Worm (Caenorhabditis elegans) whole organism, early embryonic: ENCODE measurements around the gene srv-9.

ENCODE experiments used
- B0310.2 ChIP-seq: sonication (generic microtip); optimal IDR thresholded peaks from 2 replicates; lab custom pipeline; 2016; ENCODE audit warnings: mild to moderate bottlenecking, missing genetic modification characterization, missing compliant biosample characterization
- F13C5.2 ChIP-seq: sonication (generic microtip); optimal IDR thresholded peaks from 2 replicates; lab custom pipeline; 2017; ENCODE audit warnings: mild to moderate bottlenecking, missing genetic modification characterization, inconsistent platforms, missing compliant biosample characterization
- aly-1 ChIP-seq: sonication (generic microtip); optimal IDR thresholded peaks from 2 replicates; lab custom pipeline; 2016; ENCODE audit warnings: missing genetic modification characterization, missing compliant biosample characterization
- ama-1 ChIP-seq: fragments of 150-350 bp; optimal IDR thresholded peaks from 2 replicates; lab custom pipeline; 2014
- ceh-13 ChIP-seq: fragments of 200-800 bp; sonication (Bioruptor generic); optimal IDR thresholded peaks from 2 replicates; lab custom pipeline; 2018; ENCODE audit warnings: mild to moderate bottlenecking, missing genetic modification characterization, missing compliant biosample characterization
- ceh-36 ChIP-seq: sonication (generic microtip); optimal IDR thresholded peaks from 2 replicates; lab custom pipeline; 2016; ENCODE audit warnings: missing genetic modification characterization, inconsistent platforms, missing compliant biosample characterization
- ets-7 ChIP-seq: sonication (generic microtip); optimal IDR thresholded peaks from 2 replicates; lab custom pipeline; 2016; ENCODE audit warnings: missing genotype, missing genetic modification characterization, missing compliant biosample characterization
- flt-1 ChIP-seq: fragments of 200-800 bp; sonication (Bioruptor generic); IDR thresholded peaks from 2 replicates; pipeline ENCODE4 v1.3.6; 2022; ENCODE audit warnings: missing genetic modification characterization, missing compliant biosample characterization
- hmbx-1 ChIP-seq: sonication (generic microtip); optimal IDR thresholded peaks from 2 replicates; lab custom pipeline; 2016; ENCODE audit warnings: mild to moderate bottlenecking, missing genetic modification characterization, missing compliant biosample characterization
- hmg-4 ChIP-seq: fragments of 200-800 bp; sonication (Bioruptor generic); optimal IDR thresholded peaks from 2 replicates; lab custom pipeline; 2018; ENCODE audit warnings: mild to moderate bottlenecking, missing genetic modification characterization, missing compliant biosample characterization
- hnd-1 ChIP-seq: sonication (generic microtip); optimal IDR thresholded peaks from 2 replicates; lab custom pipeline; 2016; ENCODE audit warnings: missing genetic modification characterization, missing compliant biosample characterization
- pes-1 ChIP-seq: fragments of 200-800 bp; sonication (Bioruptor generic); IDR thresholded peaks from 2 replicates; pipeline ENCODE4 v1.3.6; 2022; ENCODE audit warnings: missing genetic modification reagents, missing genetic modification characterization, missing compliant biosample characterization
- scrt-1 ChIP-seq: fragments of 200-800 bp; sonication (Bioruptor generic); IDR thresholded peaks from 2 replicates; pipeline ENCODE4 v1.3.6; 2022; ENCODE audit warnings: missing genetic modification characterization, missing compliant biosample characterization
- sea-1 ChIP-seq: fragments of 200-800 bp; sonication (Bioruptor generic); conservative IDR thresholded peaks from 2 replicates; pipeline ENCODE4 v1.3.6; 2022; ENCODE audit warnings: missing genetic modification characterization, missing compliant biosample characterization
- tbx-11 ChIP-seq: fragments of 200-800 bp; sonication (Bioruptor generic); IDR thresholded peaks from 2 replicates; pipeline ENCODE4 v1.3.6; 2022; ENCODE audit warnings: missing genetic modification characterization, missing compliant biosample characterization
- tbx-37 ChIP-seq: fragments of 200-800 bp; sonication (Bioruptor generic); conservative IDR thresholded peaks from 2 replicates; pipeline ENCODE4 v1.3.6; 2022; ENCODE audit warnings: missing genetic modification reagents, missing genetic modification characterization, missing compliant biosample characterization
- tra-4 ChIP-seq: sonication (generic microtip); optimal IDR thresholded peaks from 2 replicates; lab custom pipeline; 2017; ENCODE audit warnings: missing genetic modification characterization, missing compliant biosample characterization

The srv-9 gene

DNA sequence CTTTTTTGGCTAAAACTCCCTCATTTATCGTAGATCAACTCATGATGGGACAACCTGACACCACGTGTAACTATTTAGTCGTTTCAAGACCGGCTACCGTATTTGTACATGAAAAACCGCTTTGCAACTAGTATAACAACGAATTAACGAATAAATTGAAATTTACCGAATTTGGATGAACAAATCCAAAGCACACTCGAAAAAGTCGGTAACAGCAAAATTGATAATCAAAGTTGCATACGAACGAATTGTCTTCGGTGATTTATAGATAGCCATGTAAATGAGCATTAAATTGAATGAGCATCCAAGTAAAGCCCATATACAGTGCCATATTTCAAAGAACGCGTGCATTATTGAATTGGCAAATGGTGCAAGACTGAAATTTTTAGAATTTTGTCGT lies 9.4 kb upstream of the srv-9 start, which contains the start of gene srd-17:
TSS of gene srd-17 (minus strand) at position 351 of the 400 bp plus-strand sequence.
- TF ChIP-seq ceh-13 (no peak), hnd-1 (tag; lab: Kevin White, UChicago) (no peak), scrt-1 (GFP tag; lab: Robert Waterston, UW) (no peak), flt-1 (GFP tag; lab: Robert Waterston, UW) (no peak), pes-1 (GFP tag; lab: Robert Waterston, UW) (no peak), ets-7 (no peak), ceh-36 (no peak), tbx-11 (GFP tag; lab: Robert Waterston, UW) (no peak), hmbx-1 (no peak)

- no peak for TF ChIP-seq hnd-1 (tag; lab: Kevin White, UChicago)
- no peak for TF ChIP-seq B0310.2 (tag; lab: Kevin White, UChicago)
- no peak for TF ChIP-seq ceh-36
- no peak for TF ChIP-seq ceh-13
- TF ChIP-seq hmbx-1: no peak
- no peak for TF ChIP-seq ama-1 (lab: Kevin White, UChicago)
- no peak for TF ChIP-seq aly-1 (tag; lab: Kevin White, UChicago)
- TF ChIP-seq hmg-4 (GFP tag; lab: Kevin White, UChicago): no peak
- no peak for TF ChIP-seq scrt-1 (GFP tag; lab: Robert Waterston, UW)
- TF ChIP-seq tbx-37 (GFP tag; lab: Robert Waterston, UW): no peak
- no peak for TF ChIP-seq F13C5.2 (tag; lab: Kevin White, UChicago)
- TF ChIP-seq flt-1 (GFP tag; lab: Robert Waterston, UW): no peak
- TF ChIP-seq tra-4 (tag; lab: Kevin White, UChicago): no peak
- TF ChIP-seq tbx-11 (GFP tag; lab: Robert Waterston, UW): no peak
- TF ChIP-seq pes-1 (GFP tag; lab: Robert Waterston, UW): no peak
- TF ChIP-seq ets-7: no peak
Measured at ce11 chrV:13428660-13429059, 5.7 kb upstream of the srv-9 start, which contains the start of gene srd-19. srd-19 (minus strand) TSS chrV:13428760.

DNA sequence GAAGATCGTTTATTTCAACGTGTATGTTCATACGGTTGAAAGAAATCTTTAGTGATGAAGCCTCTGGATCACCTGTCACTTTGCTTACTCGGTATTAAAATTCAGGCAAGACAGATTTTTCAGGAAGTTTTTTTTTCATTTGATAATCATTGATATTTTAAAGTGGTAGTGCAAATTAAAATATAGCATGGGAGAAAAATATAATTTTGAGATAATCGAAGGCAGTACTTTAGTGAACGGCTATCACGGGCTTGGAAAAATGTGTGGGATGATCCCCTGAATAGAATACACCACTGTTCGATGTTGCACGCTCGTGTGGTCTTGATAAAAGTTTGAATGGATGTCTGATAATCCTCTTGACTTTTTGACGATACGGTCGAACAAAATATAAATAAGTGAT lies 4.4 kb upstream of the srv-9 start:
- TF ChIP-seq ama-1 (lab: Kevin White, UChicago) (no peak), ets-7 (no peak), tra-4 (tag; lab: Kevin White, UChicago) (no peak), hmg-4 (GFP tag; lab: Kevin White, UChicago) (no peak), scrt-1 (GFP tag; lab: Robert Waterston, UW) (no peak), hmbx-1 (no peak), ceh-13 (no peak)

- no peak for TF ChIP-seq tbx-37 (GFP tag; lab: Robert Waterston, UW)
- no peak for TF ChIP-seq scrt-1 (GFP tag; lab: Robert Waterston, UW)
- TF ChIP-seq hnd-1 (tag; lab: Kevin White, UChicago): no peak
- no peak for TF ChIP-seq aly-1 (tag; lab: Kevin White, UChicago)
Measured at ce11 chrV:13426764-13427163, 3.8 kb upstream of the srv-9 start, which contains the start of gene srd-18. srd-18 (minus strand) TSS chrV:13426864.

DNA sequence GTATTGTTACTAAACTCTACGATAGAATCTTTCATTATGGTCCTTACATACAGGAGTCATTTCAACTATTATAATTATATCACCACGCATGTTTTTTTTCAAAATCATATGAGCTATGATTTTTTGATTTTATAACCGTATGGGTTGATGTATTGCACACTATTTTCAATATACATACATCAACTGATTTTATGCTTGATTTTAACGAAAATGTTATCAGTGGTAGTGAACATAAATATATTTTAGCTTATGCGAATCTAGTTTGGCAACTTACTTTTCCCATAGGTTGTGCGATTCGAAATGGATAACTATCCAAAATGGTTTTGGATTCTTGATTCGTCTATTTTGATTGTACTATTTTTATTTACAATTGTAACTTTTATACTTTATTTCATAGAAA lies 663 bp upstream of the srv-9 start, which contains the start of gene srv-10:
TSS of gene srv-10 (plus strand) at position 301 of the 400 bp plus-strand sequence.
- TF ChIP-seq ets-7: no peak
- no peak for TF ChIP-seq hnd-1 (tag; lab: Kevin White, UChicago)
- no peak for TF ChIP-seq ama-1 (lab: Kevin White, UChicago)
- no peak for TF ChIP-seq scrt-1 (GFP tag; lab: Robert Waterston, UW)
- no peak for TF ChIP-seq hmbx-1
- no peak for TF ChIP-seq tbx-37 (GFP tag; lab: Robert Waterston, UW)
- TF ChIP-seq F13C5.2 (tag; lab: Kevin White, UChicago): no peak
- no peak for TF ChIP-seq aly-1 (tag; lab: Kevin White, UChicago)
- no peak for TF ChIP-seq ceh-36
- TF ChIP-seq flt-1 (GFP tag; lab: Robert Waterston, UW): no peak

DNA sequence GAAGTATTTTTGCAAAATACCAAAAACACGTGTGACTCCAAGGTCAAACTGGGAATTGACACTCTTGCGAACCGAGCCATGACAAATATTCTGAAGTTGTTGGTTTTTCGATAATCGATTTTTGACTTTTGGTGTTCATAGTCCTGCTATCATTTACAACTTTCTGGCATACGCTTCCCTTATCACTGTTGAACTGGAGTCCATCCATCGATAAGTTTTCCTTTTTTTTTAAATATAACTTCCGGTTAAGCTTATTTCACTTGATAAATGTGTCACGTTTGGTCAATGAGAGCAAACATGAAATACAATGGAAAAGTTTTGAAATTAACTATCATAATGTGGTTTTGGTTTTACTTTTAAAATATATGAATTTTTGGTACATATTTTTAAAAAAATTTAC lies 1.2 kb downstream of the srv-9 start:
- TF ChIP-seq aly-1 (tag; lab: Kevin White, UChicago) (no peak), pes-1 (GFP tag; lab: Robert Waterston, UW) (no peak), B0310.2 (tag; lab: Kevin White, UChicago) (no peak)

ce11 chrV:13420640-13421039 lies 2.3 kb downstream of the srv-9 start, which contains the start of gene srv-8:
srv-8 (minus strand) TSS chrV:13420740.
- TF ChIP-seq pes-1 (GFP tag; lab: Robert Waterston, UW) (no peak), tra-4 (tag; lab: Kevin White, UChicago) (no peak), flt-1 (GFP tag; lab: Robert Waterston, UW) (no peak), hnd-1 (tag; lab: Kevin White, UChicago) (no peak), ceh-36 (no peak), ama-1 (lab: Kevin White, UChicago) (no peak)

DNA sequence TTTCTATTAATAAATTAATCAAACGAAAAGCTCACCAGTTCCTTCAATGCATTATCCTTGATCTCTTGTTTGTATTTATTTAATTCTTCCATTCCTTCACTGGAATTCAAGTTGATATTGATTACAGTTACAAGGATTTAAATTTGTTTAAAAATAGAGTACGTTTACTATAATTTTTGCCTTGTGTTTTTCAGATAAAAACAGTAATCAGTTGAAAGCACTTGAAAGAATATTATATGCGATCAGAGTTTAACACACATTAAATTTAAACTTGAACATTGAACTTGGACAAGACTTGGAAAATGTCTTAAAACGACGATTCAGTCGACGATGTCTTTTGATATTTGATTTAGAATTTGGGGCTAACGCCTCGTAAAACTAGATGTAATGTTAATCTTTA lies 5.4 kb downstream of the srv-9 start, which contains the start of gene F53F1.6:
TSS of gene F53F1.6 (minus strand) at position 101 of the 400 bp plus-strand sequence.
- TF ChIP-seq B0310.2 (tag; lab: Kevin White, UChicago) (no peak), ama-1 (lab: Kevin White, UChicago) (no peak), F13C5.2 (tag; lab: Kevin White, UChicago) (no peak), hmg-4 (GFP tag; lab: Kevin White, UChicago) (no peak), tra-4 (tag; lab: Kevin White, UChicago) (no peak), ets-7 (no peak), flt-1 (GFP tag; lab: Robert Waterston, UW) (no peak), sea-1 (GFP tag; lab: Robert Waterston, UW) (no peak), ceh-13 (no peak), pes-1 (GFP tag; lab: Robert Waterston, UW) (no peak), hnd-1 (tag; lab: Kevin White, UChicago) (no peak), hmbx-1 (no peak), ceh-36 (no peak), tbx-11 (GFP tag; lab: Robert Waterston, UW) (no peak), scrt-1 (GFP tag; lab: Robert Waterston, UW) (no peak)
